Fruit fly (Drosophila melanogaster) whole organism, adult: ENCODE data around the gene Vha26.

ENCODE experiments used
- CG11617 ChIP-seq: fragments of 200-800 bp; sonication (Bioruptor generic); optimal IDR thresholded peaks from 2 replicates; lab custom pipeline; 2017; ENCODE audit warnings: mild to moderate bottlenecking, missing biosample characterization, missing genetic modification reagents, missing genetic modification characterization
- CG12768 ChIP-seq: fragments of 200-800 bp; sonication (Bioruptor generic); optimal IDR thresholded peaks from 2 replicates; lab custom pipeline; 2017; ENCODE audit warnings: missing biosample characterization, missing genetic modification characterization, mild to moderate bottlenecking, moderate library complexity, missing genetic modification reagents
- CG14711 ChIP-seq: fragments of 200-800 bp; sonication (Bioruptor generic); optimal IDR thresholded peaks from 2 replicates; lab custom pipeline; 2018; ENCODE audit warnings: missing biosample characterization, mild to moderate bottlenecking, missing genetic modification characterization, moderate library complexity
- CG1620 ChIP-seq: fragments of 200-800 bp; sonication (Bioruptor generic); optimal IDR thresholded peaks from 2 replicates; lab custom pipeline; 2016; ENCODE audit warnings: missing biosample characterization, missing genetic modification characterization
- CG33017 ChIP-seq: fragments of 200-800 bp; sonication (Bioruptor generic); optimal IDR thresholded peaks from 2 replicates; lab custom pipeline; 2018; ENCODE audit warnings: missing biosample characterization, mild to moderate bottlenecking, missing genetic modification characterization, moderate library complexity
- CG5204 ChIP-seq: fragments of 200-800 bp; sonication (Bioruptor generic); optimal IDR thresholded peaks from 2 replicates; lab custom pipeline; 2016; ENCODE audit warnings: missing biosample characterization, missing genetic modification characterization
- CG7045 ChIP-seq: fragments of 200-800 bp; sonication (Bioruptor generic); optimal IDR thresholded peaks from 2 replicates; lab custom pipeline; 2017; ENCODE audit warnings: missing biosample characterization, mild to moderate bottlenecking, missing genetic modification characterization
- CG7101 ChIP-seq: fragments of 200-800 bp; sonication (Bioruptor generic); optimal IDR thresholded peaks from 2 replicates; lab custom pipeline; 2018; ENCODE audit warnings: missing biosample characterization, mild to moderate bottlenecking, missing genetic modification characterization, moderate library complexity
- Clk ChIP-seq: fragments of 200-800 bp; sonication (Bioruptor generic); optimal IDR thresholded peaks from 2 replicates; lab custom pipeline; 2017; ENCODE audit warnings: missing biosample characterization, missing genetic modification characterization
- Crg-1 ChIP-seq: fragments of 200-800 bp; sonication (Bioruptor generic); optimal IDR thresholded peaks from 2 replicates; lab custom pipeline; 2016; ENCODE audit warnings: missing biosample characterization, missing genetic modification characterization
- Hr96 ChIP-seq: fragments of 200-800 bp; sonication (Bioruptor generic); optimal IDR thresholded peaks from 2 replicates; lab custom pipeline; 2016; ENCODE audit warnings: missing biosample characterization, missing genetic modification characterization
- Mnt ChIP-seq: fragments of 200-800 bp; sonication (Bioruptor generic); optimal IDR thresholded peaks from 2 replicates; lab custom pipeline; 2016; ENCODE audit warnings: missing biosample characterization, mild to moderate bottlenecking, missing genetic modification characterization
- bab1 ChIP-seq: fragments of 200-800 bp; sonication (Bioruptor generic); optimal IDR thresholded peaks from 3 replicates; lab custom pipeline; 2019; ENCODE audit warnings: missing biosample characterization, mild to moderate bottlenecking, missing genetic modification characterization, moderate library complexity
- cic ChIP-seq: fragments of 200-800 bp; sonication (Bioruptor generic); optimal IDR thresholded peaks from 2 replicates; lab custom pipeline; 2017; ENCODE audit warnings: missing biosample characterization, mild to moderate bottlenecking, missing genetic modification characterization, moderate library complexity
- cnc ChIP-seq, 2 experiments: fragments of >200 bp; optimal IDR thresholded peaks; 2 replicates each; lab custom pipeline; 2017
- kay ChIP-seq: fragments of 200-800 bp; sonication (Bioruptor generic); peaks from one replicate; lab custom pipeline; 2016; ENCODE audit warnings: missing biosample characterization, missing genetic modification characterization, borderline replicate concordance
- ovo ChIP-seq: fragments of 200-800 bp; sonication (Bioruptor generic); optimal IDR thresholded peaks from 2 replicates; lab custom pipeline; 2016; ENCODE audit warnings: missing biosample characterization, missing genetic modification characterization
- pad ChIP-seq: fragments of 200-800 bp; sonication (Bioruptor generic); optimal IDR thresholded peaks from 3 replicates; lab custom pipeline; 2017; ENCODE audit warnings: missing biosample characterization, missing genetic modification characterization, mild to moderate bottlenecking, moderate library complexity, missing genetic modification reagents
- tj ChIP-seq: fragments of 200-800 bp; sonication (Bioruptor generic); optimal IDR thresholded peaks from 3 replicates; lab custom pipeline; 2017; ENCODE audit warnings: missing biosample characterization, mild to moderate bottlenecking, missing genetic modification characterization, moderate library complexity
- toe ChIP-seq: fragments of 200-800 bp; sonication (Bioruptor generic); optimal IDR thresholded peaks from 2 replicates; lab custom pipeline; 2016; ENCODE audit warnings: missing biosample characterization, missing genetic modification characterization

Vha26 gene

dm6 chr3R:5617923-5618623 lies 26.5 kb downstream of the Vha26 start:
- TF ChIP-seq CG5204 (GFP tag; lab: Kevin White, UChicago) (no peak), tj (GFP tag; lab: Kevin White, UChicago) (no peak), CG11617 (GFP tag; lab: Kevin White, UChicago) (no peak), cic (GFP tag; lab: Kevin White, UChicago) (no peak), bab1 (GFP tag; lab: Kevin White, UChicago) (no peak), ovo (no peak), Clk (no peak), CG1620 (GFP tag; lab: Kevin White, UChicago) (no peak), Crg-1 (GFP tag; lab: Kevin White, UChicago) (no peak), CG33017 (tag; lab: Kevin White, UChicago) (no peak), CG12768 (GFP tag; lab: Kevin White, UChicago) (no peak), CG7045 (no peak), toe (GFP tag; lab: Kevin White, UChicago) (no peak), CG7101 (tag; lab: Kevin White, UChicago) (no peak), pad (GFP tag; lab: Kevin White, UChicago) (no peak)

dm6 chr3R:5620387-5620956 lies 28.9 kb downstream of the Vha26 start:
- peak; percentile 5 for TF ChIP-seq CG11617 (GFP tag; lab: Kevin White, UChicago)
- no peak for TF ChIP-seq cic (GFP tag; lab: Kevin White, UChicago)

- no peak for TF ChIP-seq Hr96 (GFP tag; lab: Kevin White, UChicago)
- no peak for TF ChIP-seq tj (GFP tag; lab: Kevin White, UChicago)
- no peak for TF ChIP-seq Clk
- no peak for TF ChIP-seq CG33017 (tag; lab: Kevin White, UChicago)
- no peak for TF ChIP-seq CG14711 (tag; lab: Kevin White, UChicago)
- TF ChIP-seq bab1 (GFP tag; lab: Kevin White, UChicago): no peak
- TF ChIP-seq CG7101 (tag; lab: Kevin White, UChicago): no peak
- TF ChIP-seq Crg-1 (GFP tag; lab: Kevin White, UChicago): no peak
- TF ChIP-seq CG1620 (GFP tag; lab: Kevin White, UChicago): no peak
- no peak for TF ChIP-seq ovo
- no peak for TF ChIP-seq toe (GFP tag; lab: Kevin White, UChicago)
- no peak for TF ChIP-seq cnc (optimal IDR thresholded peaks at IDR 0.05; lab: Kevin White, UChicago)
- no peak for TF ChIP-seq CG7045
- TF ChIP-seq CG11617 (GFP tag; lab: Kevin White, UChicago): no peak
- TF ChIP-seq CG12768 (GFP tag; lab: Kevin White, UChicago): no peak
- no peak for TF ChIP-seq CG5204 (GFP tag; lab: Kevin White, UChicago)
- no peak for TF ChIP-seq Mnt (GFP tag; lab: Kevin White, UChicago)
Observed at dm6 chr3R:5621714-5622405, 30.3 kb downstream of the Vha26 start.

- TF ChIP-seq CG5204 (GFP tag; lab: Kevin White, UChicago) (no peak), CG12768 (GFP tag; lab: Kevin White, UChicago) (no peak), pad (GFP tag; lab: Kevin White, UChicago) (no peak), kay (GFP tag; lab: Kevin White, UChicago) (no peak), ovo (no peak), cnc (optimal IDR thresholded peaks at IDR 0.05; lab: Kevin White, UChicago) (no peak), Crg-1 (GFP tag; lab: Kevin White, UChicago) (no peak), CG11617 (GFP tag; lab: Kevin White, UChicago) (no peak), Hr96 (GFP tag; lab: Kevin White, UChicago) (no peak), cic (GFP tag; lab: Kevin White, UChicago) (no peak)
Observed at dm6 chr3R:5622406-5622752, 30.8 kb downstream of the Vha26 start.

- TF ChIP-seq Crg-1 (GFP tag; lab: Kevin White, UChicago): peak; percentile 98
- peak; percentile 96 for TF ChIP-seq CG12768 (GFP tag; lab: Kevin White, UChicago)
- TF ChIP-seq Mnt (GFP tag; lab: Kevin White, UChicago): peak; percentile 93
- peak; percentile 99 for TF ChIP-seq ovo
- TF ChIP-seq cnc (optimal IDR thresholded peaks at IDR 0.05; lab: Kevin White, UChicago): no peak
- peak; percentile 79 for TF ChIP-seq CG14711 (tag; lab: Kevin White, UChicago)
- TF ChIP-seq CG1620 (GFP tag; lab: Kevin White, UChicago): peak; percentile 95
- TF ChIP-seq Clk: peak; percentile 85
- TF ChIP-seq tj (GFP tag; lab: Kevin White, UChicago): peak; percentile 41
- peak; percentile 91 for TF ChIP-seq CG7101 (tag; lab: Kevin White, UChicago)
- TF ChIP-seq Hr96 (GFP tag; lab: Kevin White, UChicago): peak; percentile 87
- TF ChIP-seq kay (GFP tag; lab: Kevin White, UChicago): no peak
- peak; percentile 93 for TF ChIP-seq toe (GFP tag; lab: Kevin White, UChicago)
- peak; percentile 91 for TF ChIP-seq CG7045
- TF ChIP-seq bab1 (GFP tag; lab: Kevin White, UChicago): peak; percentile 68
- peak; percentile 87 for TF ChIP-seq CG11617 (GFP tag; lab: Kevin White, UChicago)
- peak; percentile 81 for TF ChIP-seq CG33017 (tag; lab: Kevin White, UChicago)
- peak; percentile 96 for TF ChIP-seq pad (GFP tag; lab: Kevin White, UChicago)
- TF ChIP-seq CG5204 (GFP tag; lab: Kevin White, UChicago): peak; percentile 83
- TF ChIP-seq cic (GFP tag; lab: Kevin White, UChicago): peak; percentile 96
Observed at dm6 chr3R:5622985-5623630, 31.5 kb downstream of the Vha26 start.
